Fruit fly (Drosophila melanogaster) whole organism, embryonic: Measurements from ENCODE around the gene Osi16.

Experiments used
- Awh ChIP-seq: fragments of 200-800 bp; sonication (Bioruptor generic); IDR thresholded peaks from 2 replicates; pipeline ENCODE4, ENCODE4 v1.3.6; 2022; ENCODE audit warnings: missing biosample characterization, missing genetic modification characterization
- CG10274 ChIP-seq: fragments of 200-800 bp; sonication (Bioruptor generic); optimal IDR thresholded peaks from 3 replicates; lab custom pipeline; 2017; ENCODE audit warnings: missing biosample characterization, mild to moderate bottlenecking, missing genetic modification characterization
- CG12104 ChIP-seq: fragments of 200-800 bp; sonication (Bioruptor generic); optimal IDR thresholded peaks from 3 replicates; lab custom pipeline; 2016; ENCODE audit warnings: missing biosample characterization, missing genetic modification characterization
- CG12299 ChIP-seq: fragments of 200-800 bp; sonication (Bioruptor generic); optimal IDR thresholded peaks from 2 replicates; lab custom pipeline; 2018; ENCODE audit warnings: missing biosample characterization, mild to moderate bottlenecking, missing genetic modification characterization
- CG14441 ChIP-seq: fragments of 200-800 bp; sonication (Bioruptor generic); IDR thresholded peaks from 2 replicates; pipeline ENCODE4 v1.3.6; 2022; ENCODE audit warnings: missing biosample characterization, missing genetic modification characterization
- CG15514 ChIP-seq: fragments of 200-800 bp; sonication (Bioruptor generic); optimal IDR thresholded peaks from 3 replicates; lab custom pipeline; 2017; ENCODE audit warnings: missing biosample characterization, missing genetic modification characterization, mild to moderate bottlenecking, moderate library complexity, missing genetic modification reagents
- CG18476 ChIP-seq: fragments of 200-800 bp; sonication (Bioruptor generic); optimal IDR thresholded peaks from 2 replicates; lab custom pipeline; 2016; ENCODE audit warnings: missing biosample characterization, mild to moderate bottlenecking, missing genetic modification characterization
- CG18764 ChIP-seq: fragments of 200-800 bp; sonication (Bioruptor generic); optimal IDR thresholded peaks from 3 replicates; lab custom pipeline; 2016; ENCODE audit warnings: missing biosample characterization, missing genetic modification characterization
- CG2199 ChIP-seq: fragments of 200-800 bp; sonication (Bioruptor generic); IDR thresholded peaks from 3 replicates; pipeline ENCODE4 v1.3.6; 2022; ENCODE audit warnings: missing biosample characterization, missing genetic modification characterization
- CG2678 ChIP-seq: fragments of 200-800 bp; sonication (Bioruptor generic); optimal IDR thresholded peaks from 3 replicates; lab custom pipeline; 2019; ENCODE audit warnings: missing biosample characterization, mild to moderate bottlenecking, missing genetic modification characterization, moderate library complexity
- CG30431 ChIP-seq: fragments of 200-800 bp; sonication (Bioruptor generic); optimal IDR thresholded peaks from 2 replicates; lab custom pipeline; 2017; ENCODE audit warnings: missing biosample characterization, missing genetic modification characterization
- CG32532 ChIP-seq: fragments of 200-800 bp; sonication (Bioruptor generic); IDR thresholded peaks from 2 replicates; pipeline ENCODE4 v1.3.6; 2022; ENCODE audit warnings: missing biosample characterization, missing genetic modification characterization
- CG4328 ChIP-seq: fragments of 200-800 bp; sonication (Bioruptor generic); optimal IDR thresholded peaks from 3 replicates; lab custom pipeline; 2017; ENCODE audit warnings: missing biosample characterization, missing genetic modification reagents, missing genetic modification characterization
- CG4820 ChIP-seq: fragments of 200-800 bp; sonication (Bioruptor generic); optimal IDR thresholded peaks from 3 replicates; lab custom pipeline; 2016; ENCODE audit warnings: missing biosample characterization, missing genetic modification characterization
- CG6791 ChIP-seq: fragments of 200-800 bp; sonication (Bioruptor generic); IDR thresholded peaks from 3 replicates; pipeline ENCODE4 v1.3.6; 2022; ENCODE audit warnings: missing biosample characterization, missing genetic modification characterization; ENCODE audit not compliant: partially characterized antibody
- CG7556 ChIP-seq: fragments of 200-800 bp; sonication (Bioruptor generic); optimal IDR thresholded peaks from 2 replicates; lab custom pipeline; 2017; ENCODE audit warnings: missing biosample characterization, mild to moderate bottlenecking, missing genetic modification characterization
- CG7839 ChIP-seq: fragments of 200-800 bp; sonication (Bioruptor generic); optimal IDR thresholded peaks from 3 replicates; lab custom pipeline; 2018; ENCODE audit warnings: missing biosample characterization, mild to moderate bottlenecking, missing genetic modification characterization, moderate library complexity
- CG8388 ChIP-seq: fragments of 200-800 bp; sonication (Bioruptor generic); optimal IDR thresholded peaks from 2 replicates; lab custom pipeline; 2019; ENCODE audit warnings: missing biosample characterization, mild to moderate bottlenecking, missing genetic modification characterization, moderate library complexity
- Deaf1 ChIP-seq: fragments of 200-800 bp; optimal IDR thresholded peaks from 3 replicates; lab custom pipeline; 2019; ENCODE audit warnings: missing biosample characterization, mild to moderate bottlenecking, missing genetic modification characterization, moderate library complexity
- Eip74EF ChIP-seq, 2 experiments: fragments of 200-800 bp in 1 of 2; fragments of >200 bp in 1 of 2; sonication (Bioruptor generic) in 1 of 2; optimal IDR thresholded peaks; 2 replicates each; lab custom pipeline; 2017 to 2019; ENCODE audit warnings: missing biosample characterization in 2 of 2, missing genetic modification characterization in 2 of 2, mild to moderate bottlenecking in 1 of 2, moderate library complexity in 1 of 2
- Fer2 ChIP-seq: fragments of 200-800 bp; sonication (Bioruptor generic); optimal IDR thresholded peaks from 2 replicates; lab custom pipeline; 2018; ENCODE audit warnings: missing biosample characterization, mild to moderate bottlenecking, missing genetic modification characterization, moderate library complexity
- HHEX ChIP-seq: fragments of 200-800 bp; sonication (Bioruptor generic); optimal IDR thresholded peaks from 3 replicates; lab custom pipeline; 2017; ENCODE audit warnings: missing biosample characterization, mild to moderate bottlenecking, missing genetic modification characterization, missing genetic modification reagents
- Hr51 ChIP-seq, 2 experiments: fragments of 200-800 bp; sonication (Bioruptor generic); optimal IDR thresholded peaks; 2 replicates in 1 of 2; 3 replicates in 1 of 2; lab custom pipeline; 2016 to 2018; ENCODE audit warnings: missing biosample characterization in 2 of 2, missing genetic modification characterization in 2 of 2, mild to moderate bottlenecking in 1 of 2, moderate library complexity in 1 of 2
- MESR4 ChIP-seq: fragments of 200-800 bp; sonication (Bioruptor generic); optimal IDR thresholded peaks from 2 replicates; lab custom pipeline; 2018; ENCODE audit warnings: missing biosample characterization, mild to moderate bottlenecking, missing genetic modification characterization, moderate library complexity
- Max ChIP-seq: fragments of 200-800 bp; sonication (Bioruptor generic); optimal IDR thresholded peaks from 2 replicates; lab custom pipeline; 2016; ENCODE audit warnings: missing biosample characterization, mild to moderate bottlenecking, missing genetic modification characterization
- Mrtf ChIP-seq: fragments of 200-800 bp; sonication (Bioruptor generic); IDR thresholded peaks from 3 replicates; pipeline ENCODE4 v1.3.6; 2022; ENCODE audit warnings: missing biosample characterization, missing genetic modification characterization
- Opbp ChIP-seq: fragments of 200-800 bp; sonication (Bioruptor generic); IDR thresholded peaks from 3 replicates; pipeline ENCODE4 v1.3.6; 2022; ENCODE audit warnings: missing biosample characterization, missing genetic modification characterization; ENCODE audit not compliant: partially characterized antibody
- Spps ChIP-seq: fragments of 200-800 bp; sonication (Bioruptor generic); optimal IDR thresholded peaks from 2 replicates; lab custom pipeline; 2018; ENCODE audit warnings: missing biosample characterization, mild to moderate bottlenecking, missing genetic modification characterization
- Stat92E ChIP-seq, 3 experiments: fragments of >200 bp in 2 of 3; fragments of 200-800 bp in 1 of 3; sonication (Bioruptor generic) in 1 of 3; optimal IDR thresholded peaks; 2 replicates each; lab custom pipeline; 2017 to 2019; ENCODE audit warnings: missing biosample characterization in 3 of 3, missing genetic modification characterization in 3 of 3, mild to moderate bottlenecking in 1 of 3, moderate library complexity in 1 of 3
- Tbp ChIP-seq: fragments of >200 bp; optimal IDR thresholded peaks from 2 replicates; lab custom pipeline; 2018; ENCODE audit warnings: missing biosample characterization, missing genetic modification characterization
- ac ChIP-seq: fragments of 200-800 bp; sonication (Bioruptor generic); optimal IDR thresholded peaks from 3 replicates; lab custom pipeline; 2017; ENCODE audit warnings: missing biosample characterization, mild to moderate bottlenecking, missing genetic modification characterization
- bab2 ChIP-seq: fragments of 200-800 bp; sonication (Bioruptor generic); optimal IDR thresholded peaks from 2 replicates; lab custom pipeline; 2016; ENCODE audit warnings: missing biosample characterization, missing genetic modification characterization
- cad ChIP-seq: fragments of >200 bp; optimal IDR thresholded peaks from 2 replicates; lab custom pipeline; 2017; ENCODE audit warnings: missing biosample characterization, missing genetic modification characterization
- chinmo ChIP-seq: fragments of 200-800 bp; sonication (Bioruptor generic); IDR thresholded peaks from 4 replicates; pipeline ENCODE4 v1.3.6; 2022; ENCODE audit warnings: missing biosample characterization, missing genetic modification characterization; ENCODE audit not compliant: partially characterized antibody
- chm ChIP-seq: fragments of 200-800 bp; sonication (Bioruptor generic); IDR thresholded peaks from 2 replicates; pipeline ENCODE4 v1.3.6; 2022; ENCODE audit warnings: missing biosample characterization, missing genetic modification characterization
- crc ChIP-seq: fragments of 200-800 bp; sonication (Bioruptor generic); optimal IDR thresholded peaks from 2 replicates; lab custom pipeline; 2016; ENCODE audit warnings: missing biosample characterization, missing genetic modification characterization
- cwo ChIP-seq: fragments of 200-800 bp; sonication (Bioruptor generic); optimal IDR thresholded peaks from 3 replicates; lab custom pipeline; 2017; ENCODE audit warnings: missing biosample characterization, missing genetic modification characterization, mild to moderate bottlenecking, moderate library complexity, missing genetic modification reagents
- danr ChIP-seq: fragments of 200-800 bp; sonication (Bioruptor generic); IDR thresholded peaks from 2 replicates; pipeline ENCODE4 v1.3.6; 2022; ENCODE audit warnings: missing biosample characterization, missing genetic modification characterization
- dpn ChIP-seq, 2 experiments: fragments of 200-800 bp; sonication (Bioruptor generic); optimal IDR thresholded peaks; 3 replicates each; lab custom pipeline; 2016; ENCODE audit warnings: missing biosample characterization in 2 of 2, missing genetic modification characterization in 2 of 2
- ewg ChIP-seq: fragments of 200-800 bp; sonication (Bioruptor generic); optimal IDR thresholded peaks from 3 replicates; lab custom pipeline; 2017; ENCODE audit warnings: mild to moderate bottlenecking, missing biosample characterization, missing genetic modification reagents, missing genetic modification characterization
- gcm ChIP-seq: fragments of 200-800 bp; sonication (Bioruptor generic); optimal IDR thresholded peaks from 2 replicates; lab custom pipeline; 2019; ENCODE audit warnings: missing biosample characterization, mild to moderate bottlenecking, missing genetic modification characterization, moderate library complexity
- grn ChIP-seq: fragments of 200-800 bp; sonication (Bioruptor generic); optimal IDR thresholded peaks from 3 replicates; lab custom pipeline; 2017; ENCODE audit warnings: missing biosample characterization, missing genetic modification characterization
- h ChIP-seq: fragments of >200 bp; optimal IDR thresholded peaks from 2 replicates; lab custom pipeline; 2017
- kni ChIP-seq: fragments of 200-800 bp; sonication (Bioruptor generic); optimal IDR thresholded peaks from 3 replicates; lab custom pipeline; 2017; ENCODE audit warnings: mild to moderate bottlenecking, missing biosample characterization, missing genetic modification reagents, missing genetic modification characterization
- mld ChIP-seq: fragments of 200-800 bp; sonication (Bioruptor generic); IDR thresholded peaks from 3 replicates; pipeline ENCODE4 v1.3.6; 2022; ENCODE audit warnings: missing biosample characterization, missing genetic modification characterization; ENCODE audit not compliant: partially characterized antibody
- org-1 ChIP-seq: fragments of 200-800 bp; sonication (Bioruptor generic); optimal IDR thresholded peaks from 2 replicates; lab custom pipeline; 2017; ENCODE audit warnings: missing biosample characterization, missing genetic modification characterization
- phol ChIP-seq: fragments of 200-800 bp; sonication (Bioruptor generic); optimal IDR thresholded peaks from 3 replicates; lab custom pipeline; 2018; ENCODE audit warnings: missing biosample characterization, mild to moderate bottlenecking, missing genetic modification characterization, moderate library complexity
- scrt ChIP-seq: fragments of 200-800 bp; sonication (Bioruptor generic); optimal IDR thresholded peaks from 2 replicates; lab custom pipeline; 2018; ENCODE audit warnings: missing biosample characterization, mild to moderate bottlenecking, missing genetic modification characterization, moderate library complexity
- so ChIP-seq: fragments of 200-800 bp; sonication (Bioruptor generic); IDR thresholded peaks from 3 replicates; pipeline ENCODE4 v1.3.6; 2022; ENCODE audit warnings: missing biosample characterization, missing genetic modification characterization
- tio ChIP-seq: fragments of 200-800 bp; sonication (Bioruptor generic); optimal IDR thresholded peaks from 2 replicates; lab custom pipeline; 2017; ENCODE audit warnings: missing biosample characterization, missing genetic modification characterization, inconsistent platforms
- tx ChIP-seq: fragments of 200-800 bp; sonication (Bioruptor generic); optimal IDR thresholded peaks from 2 replicates; lab custom pipeline; 2016; ENCODE audit warnings: missing biosample characterization, missing genetic modification characterization

Gene Osi16

dm6 chr3R:6345814-6346213 is 40.8 kb downstream of the Osi16 start, which contains the start of the genes SmD2 and CG18048 (continued):
- TF ChIP-seq CG4328 (GFP tag; lab: Kevin White, UChicago) (no peak), CG6791 (no peak; the same call in 2 of the 3 replicates), CG14441 (no peak), CG15514 (peak; percentile 76), h (lab: Kevin White, UChicago) (no peak), Stat92E (GFP tag; optimal IDR thresholded peaks at IDR 0.05; lab: Kevin White, UChicago) (no peak), tx (GFP tag; lab: Kevin White, UChicago) (no peak), CG7556 (no peak), CG12299 (tag; lab: Kevin White, UChicago) (no peak), CG7839 (tag; lab: Kevin White, UChicago) (no peak), Deaf1 (tag; lab: Kevin White, UChicago) (peak; percentile 50), Max (peak; percentile 72), Mrtf (GFP tag; lab: Robert Waterston, UW) (no peak), ac (GFP tag; lab: Kevin White, UChicago) (no peak), scrt (GFP tag; lab: Kevin White, UChicago) (no peak), MESR4 (GFP tag; lab: Kevin White, UChicago) (no peak), Opbp (GFP tag; lab: Robert Waterston, UW) (peak; percentile 65; the same call in 1 of the 3 replicates), CG8388 (GFP tag; lab: Kevin White, UChicago) (no peak), cwo (GFP tag; lab: Kevin White, UChicago) (no peak), grn (GFP tag; lab: Kevin White, UChicago) (no peak), Spps (tag; lab: Kevin White, UChicago) (no peak), cad (GFP tag; lab: Kevin White, UChicago) (no peak), mld (no peak), CG12104 (GFP tag; lab: Kevin White, UChicago) (no peak), kni (no peak), CG30431 (GFP tag; lab: Kevin White, UChicago) (no peak), CG18476 (GFP tag; lab: Kevin White, UChicago) (no peak), bab2 (GFP tag; lab: Kevin White, UChicago) (no peak), Awh (GFP tag; lab: Robert Waterston, UW) (no peak), crc (no peak), HHEX (GFP tag; lab: Kevin White, UChicago) (no peak), so (GFP tag; lab: Robert Waterston, UW) (no peak), chinmo (GFP tag; lab: Robert Waterston, UW) (no peak), CG4820 (GFP tag; lab: Kevin White, UChicago) (no peak), CG32532 (GFP tag; lab: Robert Waterston, UW) (no peak), danr (GFP tag; lab: Robert Waterston, UW) (no peak), Hr51 (GFP tag; optimal IDR thresholded peaks at IDR 0.05; lab: Kevin White, UChicago) (no peak), tio (GFP tag; lab: Kevin White, UChicago) (no peak), dpn (GFP tag; optimal IDR thresholded peaks at IDR 0.05; lab: Kevin White, UChicago) (peak in 1 of 2 experiments; percentile 7), phol (peak; percentile 73), gcm (GFP tag; lab: Kevin White, UChicago) (no peak), CG10274 (no peak), ewg (no peak), CG18764 (no peak), CG2678 (tag; lab: Kevin White, UChicago) (no peak), chm (GFP tag; lab: Robert Waterston, UW) (no peak), Tbp (no peak), org-1 (GFP tag; lab: Kevin White, UChicago) (no peak), Eip74EF (GFP tag; optimal IDR thresholded peaks at IDR 0.05; lab: Kevin White, UChicago) (no peak), Fer2 (no peak), CG2199 (GFP tag; lab: Robert Waterston, UW) (no peak)
